3 worm cellular contexts compared by ENCODE assay signal in the genomic region with DNA sequence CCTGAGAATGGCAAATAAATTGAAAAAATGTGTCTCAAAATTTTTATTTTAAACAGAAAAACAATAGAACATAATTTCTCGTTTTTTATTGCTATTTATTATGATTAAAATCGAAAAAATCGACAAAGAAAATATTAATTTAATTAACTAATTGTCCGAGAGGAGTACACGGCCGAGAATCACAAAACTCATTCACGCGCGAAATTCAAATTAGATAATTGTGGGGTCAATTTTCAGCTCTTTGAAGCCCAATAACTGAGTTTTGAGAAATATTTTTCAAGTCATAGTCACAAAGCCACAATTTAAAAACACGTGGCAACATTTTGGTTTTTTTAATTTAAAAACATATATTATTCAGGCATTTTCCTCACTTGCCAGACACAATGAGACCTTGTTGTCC.
TF ChIP-seq lines count a peak whose summit lies in the region.

No protein-coding gene starts in this region.

TF ChIP-seq in whole organism, L1 larva, 84 proteins besides CTCF, POLR2A, EP300 and RAD21 (continued from another document and continues in another):
- peak; percentile 26 for TF ChIP-seq dsc-1 (tag; optimal IDR thresholded peaks at IDR 0.05; lab: Kevin White, UChicago)
- TF ChIP-seq nhr-11 (tag; optimal IDR thresholded peaks at IDR 0.05; lab: Kevin White, UChicago) = no peak
- TF ChIP-seq tbx-2 (tag; optimal IDR thresholded peaks at IDR 0.05; lab: Kevin White, UChicago) = peak; percentile 43
- TF ChIP-seq ces-1 (GFP tag; optimal IDR thresholded peaks at IDR 0.05; lab: Kevin White, UChicago) = no peak
- TF ChIP-seq ceh-88 (GFP tag; IDR thresholded peaks at IDR 0.05; lab: Robert Waterston, UW) = no peak
- TF ChIP-seq hlh-17 (GFP tag; optimal IDR thresholded peaks at IDR 0.05; lab: Kevin White, UChicago; ENCODE audit: borderline replicate concordance) = no peak
- TF ChIP-seq nhr-85 (tag; lab: Kevin White, UChicago) = peak; percentile 89
- TF ChIP-seq C34B4.2 (tag; optimal IDR thresholded peaks at IDR 0.05; lab: Kevin White, UChicago) = no peak
- no peak for TF ChIP-seq mab-9 (GFP tag; IDR thresholded peaks at IDR 0.05; lab: Robert Waterston, UW)
- TF ChIP-seq unc-130 (tag; optimal IDR thresholded peaks at IDR 0.05; lab: Kevin White, UChicago) = no peak
- no peak for TF ChIP-seq zip-4 (GFP tag; optimal IDR thresholded peaks at IDR 0.05; lab: Kevin White, UChicago)
- TF ChIP-seq ceh-8 (GFP tag; optimal IDR thresholded peaks at IDR 0.05; lab: Kevin White, UChicago) = no peak
- peak; percentile 36 for TF ChIP-seq egl-13 (tag; optimal IDR thresholded peaks at IDR 0.05; lab: Kevin White, UChicago)
- TF ChIP-seq lsy-2 (tag; optimal IDR thresholded peaks at IDR 0.05; lab: Kevin White, UChicago) = peak; percentile 39 to 53
- no peak for TF ChIP-seq pqm-1 (tag; optimal IDR thresholded peaks at IDR 0.05; lab: Kevin White, UChicago)
- no peak for TF ChIP-seq aly-2 (tag; optimal IDR thresholded peaks at IDR 0.05; lab: Kevin White, UChicago)
- no peak for TF ChIP-seq unc-30 (tag; optimal IDR thresholded peaks at IDR 0.05; lab: Kevin White, UChicago)
- TF ChIP-seq ama-1 (optimal IDR thresholded peaks at IDR 0.05; lab: Kevin White, UChicago) = no peak
- peak in 1 of 2 experiments; percentile 74 for TF ChIP-seq ztf-11 (tag; optimal IDR thresholded peaks at IDR 0.05; lab: Kevin White, UChicago)
- no peak for TF ChIP-seq lin-13 (GFP tag; optimal IDR thresholded peaks at IDR 0.05; lab: Kevin White, UChicago)
- no peak for TF ChIP-seq zag-1 (tag; optimal IDR thresholded peaks at IDR 0.05; lab: Kevin White, UChicago)
- TF ChIP-seq sox-4 (tag; optimal IDR thresholded peaks at IDR 0.05; lab: Kevin White, UChicago) = peak; percentile 23
- TF ChIP-seq irx-1 (tag; optimal IDR thresholded peaks at IDR 0.05; lab: Kevin White, UChicago) = peak; percentile 71
- no peak for TF ChIP-seq jun-1 (tag; optimal IDR thresholded peaks at IDR 0.05; lab: Kevin White, UChicago)
- TF ChIP-seq fos-1 (tag; optimal IDR thresholded peaks at IDR 0.05; lab: Kevin White, UChicago) = no peak
- peak; percentile 6 for TF ChIP-seq C16A3.4 (tag; optimal IDR thresholded peaks at IDR 0.05; lab: Kevin White, UChicago)
- TF ChIP-seq grh-1 (GFP tag; IDR thresholded peaks at IDR 0.05; lab: Robert Waterston, UW) = peak; percentile 53; the same call in 1 of the 2 replicates
- TF ChIP-seq alr-1 (tag; optimal IDR thresholded peaks at IDR 0.05; lab: Kevin White, UChicago; ENCODE audit: borderline replicate concordance) = no peak
- TF ChIP-seq Y116A8C.19 (tag; optimal IDR thresholded peaks at IDR 0.05; lab: Kevin White, UChicago; ENCODE audit: borderline replicate concordance) = no peak
- no peak for TF ChIP-seq sup-37 (GFP tag; optimal IDR thresholded peaks at IDR 0.05; lab: Kevin White, UChicago)
- peak; percentile 54 for TF ChIP-seq nhr-19 (GFP tag; conservative IDR thresholded peaks at IDR 0.05; lab: Robert Waterston, UW)
- no peak for TF ChIP-seq unc-86 (tag; optimal IDR thresholded peaks at IDR 0.05; lab: Kevin White, UChicago)
- TF ChIP-seq rnt-1 (tag; optimal IDR thresholded peaks at IDR 0.05; lab: Kevin White, UChicago) = peak; percentile 82
- peak; percentile 44 for TF ChIP-seq swsn-7 (tag; optimal IDR thresholded peaks at IDR 0.05; lab: Kevin White, UChicago)
- no peak for TF ChIP-seq unc-98 (GFP tag; IDR thresholded peaks at IDR 0.05; lab: Robert Waterston, UW)
- TF ChIP-seq aha-1 (tag; optimal IDR thresholded peaks at IDR 0.05; lab: Kevin White, UChicago) = no peak
- no peak for TF ChIP-seq nhr-12 (tag; optimal IDR thresholded peaks at IDR 0.05; lab: Kevin White, UChicago)
- peak; percentile 71 for TF ChIP-seq nhr-47 (tag; optimal IDR thresholded peaks at IDR 0.05; lab: Kevin White, UChicago)
- TF ChIP-seq egl-27 (tag; optimal IDR thresholded peaks at IDR 0.05; lab: Kevin White, UChicago) = no peak
- no peak for TF ChIP-seq pag-3 (tag; optimal IDR thresholded peaks at IDR 0.05; lab: Kevin White, UChicago; ENCODE audit: borderline replicate concordance, insufficient read depth)
- TF ChIP-seq snpc-4 (tag; optimal IDR thresholded peaks at IDR 0.05; lab: Kevin White, UChicago) = no peak
- peak; percentile 10 for TF ChIP-seq xbp-1 (tag; optimal IDR thresholded peaks at IDR 0.05; lab: Kevin White, UChicago)
- no peak for TF ChIP-seq elt-2 (tag; optimal IDR thresholded peaks at IDR 0.05; lab: Kevin White, UChicago)

TF ChIP-seq in whole organism, L2 larva, 48 proteins besides CTCF, POLR2A, EP300 and RAD21 (continued from another document):
- TF ChIP-seq ztf-4 (tag; optimal IDR thresholded peaks at IDR 0.05; lab: Kevin White, UChicago) (no peak), dmd-4 (tag; optimal IDR thresholded peaks at IDR 0.05; lab: Kevin White, UChicago) (no peak), gmeb-1 (tag; optimal IDR thresholded peaks at IDR 0.05; lab: Kevin White, UChicago) (peak; percentile 82), elt-3 (tag; optimal IDR thresholded peaks at IDR 0.05; lab: Kevin White, UChicago) (no peak), zag-1 (tag; optimal IDR thresholded peaks at IDR 0.05; lab: Kevin White, UChicago) (no peak), sma-9 (GFP tag; optimal IDR thresholded peaks at IDR 0.05; lab: Kevin White, UChicago) (peak; percentile 34), sma-9 (tag; optimal IDR thresholded peaks at IDR 0.05; lab: Kevin White, UChicago) (no peak), nhr-25 (tag; optimal IDR thresholded peaks at IDR 0.05; lab: Kevin White, UChicago) (peak; percentile 36), nhr-129 (tag; optimal IDR thresholded peaks at IDR 0.05; lab: Kevin White, UChicago) (no peak), nhr-10 (tag; optimal IDR thresholded peaks at IDR 0.05; lab: Kevin White, UChicago) (no peak), C34F6.9 (tag; optimal IDR thresholded peaks at IDR 0.05; lab: Kevin White, UChicago) (peak; percentile 9)

TF ChIP-seq in whole organism, L4 larva, 104 proteins besides CTCF, POLR2A, EP300 and RAD21 (continued from another document):
- TF ChIP-seq ZK337.2 (GFP tag; IDR thresholded peaks at IDR 0.05; lab: Robert Waterston, UW) = 0 out of 2 replicates have a peak, but pooled peaks have one; percentile 23
TF ChIP-seq in whole organism, L4 larva: peak in this region for 11.
